Fruit fly (Drosophila melanogaster) whole organism, embryonic: ENCODE results near the gene CG43448.

Experiments used
- CG10543 ChIP-seq: fragments of 200-800 bp; sonication (Bioruptor generic); optimal IDR thresholded peaks from 3 replicates; lab custom pipeline; 2017; ENCODE audit warnings: missing biosample characterization, mild to moderate bottlenecking, missing genetic modification characterization, moderate library complexity
- CG11085 ChIP-seq: fragments of 200-800 bp; sonication (Bioruptor generic); IDR thresholded peaks from 2 replicates; pipeline ENCODE4 v1.3.6; 2022; ENCODE audit warnings: missing biosample characterization, missing genetic modification characterization
- CG12104 ChIP-seq: fragments of 200-800 bp; sonication (Bioruptor generic); optimal IDR thresholded peaks from 3 replicates; lab custom pipeline; 2016; ENCODE audit warnings: missing biosample characterization, missing genetic modification characterization
- CG14667 ChIP-seq: fragments of 200-800 bp; sonication (Bioruptor generic); IDR thresholded peaks from 2 replicates; pipeline ENCODE4 v1.3.6; 2022; ENCODE audit warnings: missing biosample characterization, missing genetic modification characterization
- CG15696 ChIP-seq: fragments of 200-800 bp; sonication (Bioruptor generic); optimal IDR thresholded peaks from 2 replicates; lab custom pipeline; 2019; ENCODE audit warnings: missing biosample characterization, mild to moderate bottlenecking, missing genetic modification characterization, moderate library complexity
- CG16779 ChIP-seq: fragments of 200-800 bp; sonication (Bioruptor generic); IDR thresholded peaks from 2 replicates; pipeline ENCODE4 v1.3.6; 2022; ENCODE audit warnings: missing biosample characterization, missing genetic modification characterization
- CG16815 ChIP-seq: fragments of 200-800 bp; sonication (Bioruptor generic); optimal IDR thresholded peaks from 3 replicates; lab custom pipeline; 2017; ENCODE audit warnings: missing biosample characterization, mild to moderate bottlenecking, missing genetic modification characterization
- CG17328 ChIP-seq: fragments of 200-800 bp; sonication (Bioruptor generic); IDR thresholded peaks from 2 replicates; pipeline ENCODE4 v1.3.6; 2022; ENCODE audit warnings: missing biosample characterization, missing genetic modification characterization
- CG18599 ChIP-seq: fragments of 200-800 bp; sonication (Bioruptor generic); optimal IDR thresholded peaks from 3 replicates; lab custom pipeline; 2017; ENCODE audit warnings: missing biosample characterization, missing genetic modification characterization, mild to moderate bottlenecking, moderate library complexity, missing genetic modification reagents
- CG18619 ChIP-seq: fragments of 200-800 bp; sonication (Bioruptor generic); optimal IDR thresholded peaks from 3 replicates; lab custom pipeline; 2017; ENCODE audit warnings: missing biosample characterization, mild to moderate bottlenecking, missing genetic modification characterization
- CG2129 ChIP-seq: fragments of 200-800 bp; sonication (Bioruptor generic); IDR thresholded peaks from 2 replicates; pipeline ENCODE4 v1.3.6; 2022; ENCODE audit warnings: missing biosample characterization, missing genetic modification characterization; ENCODE audit not compliant: partially characterized antibody
- CG31224 ChIP-seq: fragments of 200-800 bp; sonication (Bioruptor generic); IDR thresholded peaks from 2 replicates; pipeline ENCODE4 v1.3.6; 2022; ENCODE audit warnings: missing biosample characterization, missing genetic modification characterization
- CG32767 ChIP-seq: fragments of 200-800 bp; sonication (Bioruptor generic); IDR thresholded peaks from 2 replicates; pipeline ENCODE4 v1.3.6; 2022; ENCODE audit warnings: missing biosample characterization, missing genetic modification characterization
- CG33213 ChIP-seq: fragments of 200-800 bp; sonication (Bioruptor generic); optimal IDR thresholded peaks from 3 replicates; lab custom pipeline; 2016; ENCODE audit warnings: missing biosample characterization, missing genetic modification characterization
- CG33557 ChIP-seq: fragments of 200-800 bp; sonication (Bioruptor generic); optimal IDR thresholded peaks from 2 replicates; lab custom pipeline; 2019; ENCODE audit warnings: missing biosample characterization, mild to moderate bottlenecking, missing genetic modification characterization, moderate library complexity
- CG3838 ChIP-seq: fragments of 200-800 bp; sonication (Bioruptor generic); optimal IDR thresholded peaks from 3 replicates; lab custom pipeline; 2016; ENCODE audit warnings: missing biosample characterization, missing genetic modification characterization
- CG3995 ChIP-seq: fragments of 200-800 bp; sonication (Bioruptor generic); optimal IDR thresholded peaks from 3 replicates; lab custom pipeline; 2016; ENCODE audit warnings: missing biosample characterization, missing genetic modification characterization
- CG4404 ChIP-seq: fragments of 200-800 bp; sonication (Bioruptor generic); IDR thresholded peaks from 2 replicates; pipeline ENCODE4 v1.3.6; 2022; ENCODE audit warnings: missing biosample characterization, missing genetic modification characterization
- CG8089 ChIP-seq: fragments of 200-800 bp; sonication (Bioruptor generic); optimal IDR thresholded peaks from 3 replicates; lab custom pipeline; 2016; ENCODE audit warnings: missing biosample characterization, missing genetic modification characterization
- CG8281 ChIP-seq: fragments of 200-800 bp; sonication (Bioruptor generic); optimal IDR thresholded peaks from 2 replicates; lab custom pipeline; 2018; ENCODE audit warnings: missing biosample characterization, mild to moderate bottlenecking, missing genetic modification characterization, moderate library complexity
- CG8290 ChIP-seq, 3 experiments: fragments of 200-800 bp; sonication (Bioruptor generic); optimal IDR thresholded peaks; 2 replicates each; lab custom pipeline; 2016 to 2019; ENCODE audit warnings: missing biosample characterization in 3 of 3, missing genetic modification characterization in 3 of 3, mild to moderate bottlenecking in 2 of 3, moderate library complexity in 1 of 3
- CG8478 ChIP-seq: fragments of >200 bp; optimal IDR thresholded peaks from 2 replicates; lab custom pipeline; 2018
- CG9437 ChIP-seq: fragments of 200-800 bp; sonication (Bioruptor generic); optimal IDR thresholded peaks from 2 replicates; lab custom pipeline; 2018; ENCODE audit warnings: missing biosample characterization, mild to moderate bottlenecking, missing genetic modification characterization
- CG9797 ChIP-seq: fragments of 200-800 bp; sonication (Bioruptor generic); optimal IDR thresholded peaks from 3 replicates; lab custom pipeline; 2018; ENCODE audit warnings: missing biosample characterization, mild to moderate bottlenecking, missing genetic modification characterization
- CG9876 ChIP-seq: fragments of 200-800 bp; sonication (Bioruptor generic); optimal IDR thresholded peaks from 2 replicates; lab custom pipeline; 2016; ENCODE audit warnings: missing biosample characterization, missing genetic modification characterization
- CTCF ChIP-seq: fragments of 200-800 bp; sonication (Bioruptor generic); optimal IDR thresholded peaks from 2 replicates; lab custom pipeline; 2017; ENCODE audit warnings: missing biosample characterization, mild to moderate bottlenecking, missing genetic modification characterization, moderate library complexity
- CrebB ChIP-seq: fragments of 200-800 bp; sonication (Bioruptor generic); optimal IDR thresholded peaks from 3 replicates; lab custom pipeline; 2018; ENCODE audit warnings: missing biosample characterization, mild to moderate bottlenecking, missing genetic modification characterization
- Ets97D ChIP-seq: fragments of 200-800 bp; sonication (Bioruptor generic); optimal IDR thresholded peaks from 3 replicates; lab custom pipeline; 2016; ENCODE audit warnings: missing biosample characterization, missing genetic modification characterization
- Fer1 ChIP-seq: fragments of 200-800 bp; sonication (Bioruptor generic); optimal IDR thresholded peaks from 2 replicates; lab custom pipeline; 2017; ENCODE audit warnings: missing biosample characterization, mild to moderate bottlenecking, missing genetic modification characterization
- Lhr ChIP-seq: fragments of 200-800 bp; sonication (Bioruptor generic); optimal IDR thresholded peaks from 3 replicates; lab custom pipeline; 2017; ENCODE audit warnings: mild to moderate bottlenecking, missing biosample characterization, missing genetic modification reagents, missing genetic modification characterization
- Oli ChIP-seq: fragments of 200-800 bp; sonication (Bioruptor generic); optimal IDR thresholded peaks from 2 replicates; lab custom pipeline; 2018; ENCODE audit warnings: missing biosample characterization, mild to moderate bottlenecking, missing genetic modification characterization, moderate library complexity
- Sox100B ChIP-seq: fragments of 200-800 bp; sonication (Bioruptor generic); optimal IDR thresholded peaks from 3 replicates; lab custom pipeline; 2018; ENCODE audit warnings: missing biosample characterization, mild to moderate bottlenecking, missing genetic modification characterization
- Spps ChIP-seq: fragments of 200-800 bp; sonication (Bioruptor generic); optimal IDR thresholded peaks from 2 replicates; lab custom pipeline; 2018; ENCODE audit warnings: missing biosample characterization, mild to moderate bottlenecking, missing genetic modification characterization
- az2 ChIP-seq: fragments of 200-800 bp; sonication (Bioruptor generic); optimal IDR thresholded peaks from 3 replicates; lab custom pipeline; 2016; ENCODE audit warnings: missing biosample characterization, missing genetic modification characterization
- ci ChIP-seq: fragments of 200-800 bp; sonication (Bioruptor generic); IDR thresholded peaks from 3 replicates; pipeline ENCODE4 v1.3.6; 2022; ENCODE audit warnings: missing biosample characterization, missing genetic modification characterization
- emc ChIP-seq: fragments of 200-800 bp; sonication (Bioruptor generic); optimal IDR thresholded peaks from 2 replicates; lab custom pipeline; 2016; ENCODE audit warnings: missing biosample characterization, missing genetic modification characterization
- esg ChIP-seq: fragments of 200-800 bp; sonication (Bioruptor generic); conservative IDR thresholded peaks from 2 replicates; pipeline ENCODE4 v1.3.6; 2022; ENCODE audit warnings: missing biosample characterization, missing genetic modification characterization
- ewg ChIP-seq: fragments of 200-800 bp; sonication (Bioruptor generic); optimal IDR thresholded peaks from 3 replicates; lab custom pipeline; 2017; ENCODE audit warnings: mild to moderate bottlenecking, missing biosample characterization, missing genetic modification reagents, missing genetic modification characterization
- fd102C ChIP-seq: fragments of 200-800 bp; sonication (Bioruptor generic); optimal IDR thresholded peaks from 2 replicates; lab custom pipeline; 2018; ENCODE audit warnings: missing biosample characterization, mild to moderate bottlenecking, missing genetic modification characterization, moderate library complexity
- fd64A ChIP-seq: fragments of 200-800 bp; sonication (Bioruptor generic); optimal IDR thresholded peaks from 3 replicates; lab custom pipeline; 2018; ENCODE audit warnings: missing biosample characterization, mild to moderate bottlenecking, missing genetic modification characterization
- gfzf ChIP-seq: fragments of 200-800 bp; sonication (Bioruptor generic); optimal IDR thresholded peaks from 2 replicates; lab custom pipeline; 2016; ENCODE audit warnings: missing biosample characterization, mild to moderate bottlenecking, missing genetic modification characterization, moderate library complexity
- jing ChIP-seq: fragments of 200-800 bp; sonication (Bioruptor generic); optimal IDR thresholded peaks from 2 replicates; lab custom pipeline; 2018; ENCODE audit warnings: missing biosample characterization, mild to moderate bottlenecking, missing genetic modification characterization
- nau ChIP-seq: fragments of 200-800 bp; sonication (Bioruptor generic); optimal IDR thresholded peaks from 3 replicates; lab custom pipeline; 2017; ENCODE audit warnings: missing biosample characterization, mild to moderate bottlenecking, missing genetic modification characterization, missing genetic modification reagents
- pfk ChIP-seq: fragments of 200-800 bp; sonication (Bioruptor generic); optimal IDR thresholded peaks from 2 replicates; lab custom pipeline; 2018; ENCODE audit warnings: missing biosample characterization, mild to moderate bottlenecking, missing genetic modification characterization, moderate library complexity
- pnt ChIP-seq: fragments of 200-800 bp; sonication (Bioruptor generic); optimal IDR thresholded peaks from 3 replicates; lab custom pipeline; 2016; ENCODE audit warnings: missing biosample characterization, missing genetic modification characterization
- ranshi ChIP-seq: fragments of 200-800 bp; sonication (Bioruptor generic); IDR thresholded peaks from 2 replicates; pipeline ENCODE4 v1.3.6; 2022; ENCODE audit warnings: missing biosample characterization, missing genetic modification characterization
- schlank ChIP-seq: fragments of 200-800 bp; sonication (Bioruptor generic); optimal IDR thresholded peaks from 2 replicates; lab custom pipeline; 2018; ENCODE audit warnings: missing biosample characterization, mild to moderate bottlenecking, missing genetic modification characterization
- slp2 ChIP-seq: fragments of 200-800 bp; sonication (Bioruptor generic); optimal IDR thresholded peaks from 2 replicates; lab custom pipeline; 2016; ENCODE audit warnings: missing biosample characterization, missing genetic modification characterization
- ssp ChIP-seq: fragments of 200-800 bp; sonication (Bioruptor generic); IDR thresholded peaks from 2 replicates; pipeline ENCODE4 v1.3.6; 2022; ENCODE audit warnings: missing biosample characterization, missing genetic modification characterization
- toy ChIP-seq: fragments of 200-800 bp; sonication (Bioruptor generic); IDR thresholded peaks from 2 replicates; pipeline ENCODE4 v1.3.6; 2022; ENCODE audit warnings: missing biosample characterization, missing genetic modification characterization
- usp ChIP-seq: fragments of >200 bp; optimal IDR thresholded peaks from 2 replicates; lab custom pipeline; 2017; ENCODE audit warnings: missing biosample characterization, missing genetic modification characterization
- wor ChIP-seq: fragments of 200-800 bp; sonication (Bioruptor generic); IDR thresholded peaks from 2 replicates; pipeline ENCODE4 v1.3.6; 2022; ENCODE audit warnings: missing biosample characterization, missing genetic modification characterization

CG43448 gene

DNA sequence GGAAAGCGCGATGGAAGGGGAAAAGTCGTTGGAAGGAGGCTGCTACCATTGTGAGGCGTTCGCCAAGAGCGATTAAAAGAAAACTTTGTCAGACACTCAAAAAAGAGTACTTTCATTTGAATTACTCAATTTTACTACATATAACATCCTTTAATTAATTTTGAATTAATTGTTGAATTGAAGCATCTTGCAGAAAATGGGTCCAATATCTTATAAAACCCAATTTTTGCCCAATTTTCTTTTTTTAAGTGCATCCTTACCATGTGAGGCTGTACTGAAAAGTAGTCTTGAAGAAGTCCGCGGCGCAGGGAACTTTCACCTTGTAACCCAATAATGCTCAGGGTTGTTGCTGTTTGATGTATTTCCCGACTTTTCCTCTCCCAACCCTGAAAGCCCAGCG is 2.3 kb downstream of the CG43448 start (continued):
- no peak for TF ChIP-seq CG8290 (GFP tag; optimal IDR thresholded peaks at IDR 0.05; lab: Kevin White, UChicago)
- no peak for TF ChIP-seq CG8290 (tag; optimal IDR thresholded peaks at IDR 0.05; lab: Kevin White, UChicago)
- TF ChIP-seq fd102C (GFP tag; lab: Kevin White, UChicago), result no peak
- no peak for TF ChIP-seq CG14667
- TF ChIP-seq Spps (tag; lab: Kevin White, UChicago), result no peak
- no peak for TF ChIP-seq CG4404 (GFP tag; lab: Robert Waterston, UW)
- no peak for TF ChIP-seq CG10543 (GFP tag; lab: Kevin White, UChicago)
- TF ChIP-seq Oli (tag; lab: Kevin White, UChicago), result peak; percentile 27
- no peak for TF ChIP-seq fd64A
- no peak for TF ChIP-seq CG16815 (GFP tag; lab: Kevin White, UChicago)
- no peak for TF ChIP-seq CG15696 (tag; lab: Kevin White, UChicago)
- no peak for TF ChIP-seq emc
- TF ChIP-seq Fer1 (GFP tag; lab: Kevin White, UChicago), result peak; percentile 35
- TF ChIP-seq schlank (tag; lab: Kevin White, UChicago), result no peak
- TF ChIP-seq usp (GFP tag; lab: Kevin White, UChicago), result no peak
- TF ChIP-seq CG3838, result no peak
- TF ChIP-seq Ets97D (GFP tag; lab: Kevin White, UChicago), result no peak
- TF ChIP-seq CG2129 (GFP tag; lab: Robert Waterston, UW), result no peak
- no peak for TF ChIP-seq Lhr (GFP tag; lab: Kevin White, UChicago)
- TF ChIP-seq Sox100B (GFP tag; lab: Kevin White, UChicago), result peak; percentile 8
- TF ChIP-seq CG17328 (GFP tag; lab: Robert Waterston, UW), result peak; percentile 46; the same call in 1 of the 2 replicates
- no peak for TF ChIP-seq slp2 (GFP tag; lab: Kevin White, UChicago)
- TF ChIP-seq pnt (GFP tag; lab: Kevin White, UChicago), result no peak
- no peak for TF ChIP-seq ewg (GFP tag; lab: Kevin White, UChicago)
- TF ChIP-seq CG9437 (GFP tag; lab: Kevin White, UChicago), result peak; percentile 2
- TF ChIP-seq CrebB, result no peak
- no peak for TF ChIP-seq CG8281
- TF ChIP-seq ssp (GFP tag; lab: Robert Waterston, UW), result peak; percentile 19; the same call in 1 of the 2 replicates
- TF ChIP-seq jing (GFP tag; lab: Kevin White, UChicago), result no peak
- TF ChIP-seq CG18619, result no peak
- TF ChIP-seq pfk (GFP tag; lab: Kevin White, UChicago), result no peak
- peak; percentile 53; the same call in 1 of the 2 replicates for TF ChIP-seq ranshi (GFP tag; lab: Robert Waterston, UW)
- no peak for TF ChIP-seq CG8478 (lab: Kevin White, UChicago)
- no peak for TF ChIP-seq CG3995 (GFP tag; lab: Kevin White, UChicago)
- no peak for TF ChIP-seq CG12104
- no peak for TF ChIP-seq CG8089 (GFP tag; lab: Kevin White, UChicago)
- no peak for TF ChIP-seq CG32767 (GFP tag; lab: Robert Waterston, UW)
- no peak for TF ChIP-seq CTCF
- no peak for TF ChIP-seq wor (GFP tag; lab: Robert Waterston, UW)
- TF ChIP-seq toy (GFP tag; lab: Robert Waterston, UW), result no peak
- TF ChIP-seq nau, result no peak
- no peak for TF ChIP-seq CG16779
- no peak for TF ChIP-seq CG33213 (GFP tag; lab: Kevin White, UChicago)
- TF ChIP-seq CG9876 (GFP tag; lab: Kevin White, UChicago), result no peak
- TF ChIP-seq CG18599 (GFP tag; lab: Kevin White, UChicago), result peak; percentile 60
- TF ChIP-seq CG33557 (GFP tag; lab: Kevin White, UChicago), result no peak
- TF ChIP-seq CG31224 (GFP tag; lab: Robert Waterston, UW), result 0 out of 2 replicates have a peak, but pooled peaks have one; percentile 13
- TF ChIP-seq esg, result no peak; the same call in 1 of the 2 replicates
- no peak for TF ChIP-seq CG11085 (GFP tag; lab: Robert Waterston, UW)
- TF ChIP-seq ci (GFP tag; lab: Robert Waterston, UW), result peak; percentile 78; the same call in 2 of the 3 replicates
- TF ChIP-seq CG9797, result no peak
- peak; percentile 11 for TF ChIP-seq az2 (GFP tag; lab: Kevin White, UChicago)
- TF ChIP-seq gfzf, result no peak
